Fruit fly (Drosophila melanogaster) whole organism, pupa: ENCODE data around the gene Fst.

Experiments used
- CG10348 ChIP-seq: fragments of 200-800 bp; sonication (Bioruptor generic); IDR thresholded peaks from 2 replicates; pipeline ENCODE4 v1.3.6; 2022; ENCODE audit warnings: missing biosample characterization, missing genetic modification characterization
- CG12605 ChIP-seq: fragments of 200-800 bp; sonication (Bioruptor generic); IDR thresholded peaks from 2 replicates; pipeline ENCODE4 v1.3.6; 2022; ENCODE audit warnings: missing biosample characterization, missing genetic modification characterization
- CG13204 ChIP-seq: fragments of 200-800 bp; sonication (Bioruptor generic); optimal IDR thresholded peaks from 2 replicates; lab custom pipeline; 2018; ENCODE audit warnings: missing biosample characterization, mild to moderate bottlenecking, missing genetic modification characterization, moderate library complexity
- CG14655 ChIP-seq: fragments of 200-800 bp; sonication (Bioruptor generic); optimal IDR thresholded peaks from 3 replicates; lab custom pipeline; 2017; ENCODE audit warnings: mild to moderate bottlenecking, missing biosample characterization, missing genetic modification reagents, missing genetic modification characterization
- CG15710 ChIP-seq: fragments of 200-800 bp; sonication (Bioruptor generic); optimal IDR thresholded peaks from 2 replicates; lab custom pipeline; 2018; ENCODE audit warnings: missing biosample characterization, mild to moderate bottlenecking, missing genetic modification characterization, moderate library complexity
- CG17806 ChIP-seq: fragments of 200-800 bp; sonication (Bioruptor generic); optimal IDR thresholded peaks from 2 replicates; lab custom pipeline; 2018; ENCODE audit warnings: missing biosample characterization, mild to moderate bottlenecking, missing genetic modification characterization, moderate library complexity
- CG32121 ChIP-seq: fragments of 200-800 bp; sonication (Bioruptor generic); IDR thresholded peaks from 2 replicates; pipeline ENCODE4 v1.3.6; 2022; ENCODE audit warnings: missing biosample characterization, missing genetic modification characterization
- CG34367 ChIP-seq: fragments of 200-800 bp; sonication (Bioruptor generic); optimal IDR thresholded peaks from 2 replicates; lab custom pipeline; 2018; ENCODE audit warnings: missing biosample characterization, mild to moderate bottlenecking, missing genetic modification characterization
- CG4496 ChIP-seq: fragments of 200-800 bp; sonication (Bioruptor generic); IDR thresholded peaks from 3 replicates; pipeline ENCODE4 v1.3.6; 2022; ENCODE audit warnings: missing biosample characterization, missing genetic modification characterization
- CG8159 ChIP-seq: fragments of 200-800 bp; sonication (Bioruptor generic); optimal IDR thresholded peaks from 3 replicates; lab custom pipeline; 2018; ENCODE audit warnings: missing biosample characterization, mild to moderate bottlenecking, missing genetic modification characterization, moderate library complexity
- CG8301 ChIP-seq: fragments of 200-800 bp; sonication (Bioruptor generic); optimal IDR thresholded peaks from 2 replicates; lab custom pipeline; 2018; ENCODE audit warnings: missing biosample characterization, mild to moderate bottlenecking, missing genetic modification characterization
- CG9948 ChIP-seq: fragments of 200-800 bp; sonication (Bioruptor generic); optimal IDR thresholded peaks from 2 replicates; lab custom pipeline; 2018; ENCODE audit warnings: missing biosample characterization, mild to moderate bottlenecking, missing genetic modification characterization, moderate library complexity
- D1 ChIP-seq: fragments of 200-800 bp; sonication (Bioruptor generic); optimal IDR thresholded peaks from 2 replicates; lab custom pipeline; 2018; ENCODE audit warnings: missing biosample characterization, mild to moderate bottlenecking, missing genetic modification characterization, moderate library complexity
- EcR ChIP-seq: fragments of 200-800 bp; sonication (Bioruptor generic); optimal IDR thresholded peaks from 3 replicates; lab custom pipeline; 2019; ENCODE audit warnings: missing biosample characterization, missing genetic modification characterization, mild to moderate bottlenecking, moderate library complexity, missing genetic modification reagents
- Ets98B ChIP-seq: fragments of 200-800 bp; sonication (Bioruptor generic); IDR thresholded peaks from 2 replicates; pipeline ENCODE4 v1.3.6; 2022; ENCODE audit warnings: missing biosample characterization, missing genetic modification characterization
- Pif1A ChIP-seq: fragments of 200-800 bp; sonication (Bioruptor generic); optimal IDR thresholded peaks from 3 replicates; lab custom pipeline; 2016; ENCODE audit warnings: missing biosample characterization, missing genetic modification characterization
- Pif1B ChIP-seq: fragments of 200-800 bp; sonication (Bioruptor generic); optimal IDR thresholded peaks from 3 replicates; lab custom pipeline; 2016; ENCODE audit warnings: missing biosample characterization, missing genetic modification characterization
- Snoo ChIP-seq: fragments of 200-800 bp; sonication (Bioruptor generic); optimal IDR thresholded peaks from 3 replicates; lab custom pipeline; 2017; ENCODE audit warnings: missing biosample characterization, mild to moderate bottlenecking, missing genetic modification characterization, inconsistent platforms
- fd96Ca ChIP-seq: fragments of 200-800 bp; sonication (Bioruptor generic); IDR thresholded peaks from 3 replicates; pipeline ENCODE4 v1.3.6; 2022; ENCODE audit warnings: missing biosample characterization, missing genetic modification characterization
- gl ChIP-seq: fragments of 200-800 bp; sonication (Bioruptor generic); optimal IDR thresholded peaks from 2 replicates; lab custom pipeline; 2018; ENCODE audit warnings: missing biosample characterization, mild to moderate bottlenecking, missing genetic modification characterization
- rn ChIP-seq: fragments of 200-800 bp; sonication (Bioruptor generic); IDR thresholded peaks from 2 replicates; pipeline ENCODE4 v1.3.6; 2022; ENCODE audit warnings: missing biosample characterization, missing genetic modification characterization

Gene Fst

DNA sequence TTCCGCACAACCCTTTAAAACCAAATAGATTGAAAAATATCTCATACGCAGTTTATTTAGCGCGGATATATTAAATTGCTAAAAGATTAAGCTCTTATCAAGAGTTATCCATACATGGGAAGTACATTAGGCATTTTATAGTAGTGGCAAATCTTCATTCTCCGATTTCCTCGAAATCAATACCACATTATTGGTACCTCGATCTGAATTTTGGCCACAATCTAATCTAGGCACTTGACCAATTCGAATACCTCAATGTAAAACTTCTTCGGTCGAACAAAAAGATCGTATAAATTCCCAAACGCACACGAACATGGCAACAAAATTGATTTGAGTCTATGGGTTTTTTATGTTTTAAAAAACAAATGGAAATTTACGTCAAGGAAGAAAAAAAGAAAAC lies 2.0 kb downstream of the Fst start:
- TF ChIP-seq CG17806 (tag; lab: Kevin White, UChicago): no peak
- no peak for TF ChIP-seq gl
- TF ChIP-seq Pif1A: no peak
- no peak for TF ChIP-seq CG10348 (GFP tag; lab: Robert Waterston, UW)
- no peak for TF ChIP-seq D1 (tag; lab: Kevin White, UChicago)
- no peak for TF ChIP-seq CG14655 (GFP tag; lab: Kevin White, UChicago)
- no peak for TF ChIP-seq CG34367
- TF ChIP-seq CG4496 (GFP tag; lab: Robert Waterston, UW): no peak
- TF ChIP-seq Ets98B (GFP tag; lab: Robert Waterston, UW): no peak
- TF ChIP-seq Pif1B: no peak
- TF ChIP-seq CG12605 (GFP tag; lab: Robert Waterston, UW): no peak
- no peak for TF ChIP-seq CG32121 (GFP tag; lab: Robert Waterston, UW)
- TF ChIP-seq Snoo (tag; lab: Kevin White, UChicago): no peak
- TF ChIP-seq fd96Ca (GFP tag; lab: Robert Waterston, UW): no peak

DNA sequence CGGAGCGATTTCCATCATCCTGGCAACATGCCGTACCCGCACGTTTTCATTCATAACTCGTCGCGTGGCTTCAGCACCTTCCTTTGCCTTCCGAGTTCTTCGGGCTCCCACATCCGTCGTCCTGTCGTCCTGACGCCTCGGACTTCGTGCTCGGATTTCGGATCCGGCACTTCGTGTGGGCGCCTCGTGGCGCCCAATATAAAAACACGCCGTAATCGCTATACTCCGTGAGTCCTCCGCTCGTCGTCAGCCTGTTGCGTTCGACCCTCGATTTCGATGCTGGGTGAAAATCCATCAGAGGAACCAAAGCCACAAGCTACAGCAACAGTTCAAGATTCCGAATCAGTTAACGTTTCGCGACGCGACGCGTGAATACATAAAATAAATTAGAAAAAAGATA lies 5.6 kb downstream of the Fst start:
- TF ChIP-seq gl (no peak), D1 (tag; lab: Kevin White, UChicago) (no peak), rn (GFP tag; lab: Robert Waterston, UW) (no peak), Snoo (tag; lab: Kevin White, UChicago) (no peak), Pif1B (no peak), CG10348 (GFP tag; lab: Robert Waterston, UW) (no peak), CG17806 (tag; lab: Kevin White, UChicago) (no peak), EcR (GFP tag; lab: Kevin White, UChicago) (no peak), Pif1A (no peak), CG32121 (GFP tag; lab: Robert Waterston, UW) (no peak), CG14655 (GFP tag; lab: Kevin White, UChicago) (no peak), CG8301 (tag; lab: Kevin White, UChicago) (no peak), CG12605 (GFP tag; lab: Robert Waterston, UW) (no peak), CG34367 (no peak), CG8159 (tag; lab: Kevin White, UChicago) (no peak)
- TF ChIP-seq, all 21 proteins: peak for 0

DNA sequence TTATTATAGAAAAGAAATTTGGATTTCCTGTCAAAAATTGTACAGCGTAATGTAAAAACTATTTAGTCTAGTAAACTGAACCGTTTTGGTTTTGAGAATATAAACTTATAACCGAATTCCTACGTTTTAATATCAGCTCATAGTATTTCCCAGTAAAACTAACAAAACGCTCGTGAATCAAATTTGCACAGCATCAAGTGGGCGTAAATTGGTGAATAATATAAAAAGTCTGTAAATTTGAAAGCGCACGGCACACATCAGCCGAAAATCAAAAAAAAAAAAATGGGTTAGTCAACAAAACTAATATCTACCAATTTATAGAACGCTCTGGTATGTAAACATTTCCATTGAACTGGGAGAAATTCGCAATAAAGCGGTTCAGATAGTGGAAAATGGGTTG lies 8.1 kb downstream of the Fst start, which contains the start of gene Dh44:
Gene Dh44 (plus strand): TSS at position 301 of the 400 bp plus-strand sequence.
- TF ChIP-seq CG14655 (GFP tag; lab: Kevin White, UChicago): no peak
- TF ChIP-seq Pif1B: no peak
- TF ChIP-seq gl: no peak
- no peak for TF ChIP-seq CG13204 (GFP tag; lab: Kevin White, UChicago)
- TF ChIP-seq fd96Ca (GFP tag; lab: Robert Waterston, UW): no peak

DNA sequence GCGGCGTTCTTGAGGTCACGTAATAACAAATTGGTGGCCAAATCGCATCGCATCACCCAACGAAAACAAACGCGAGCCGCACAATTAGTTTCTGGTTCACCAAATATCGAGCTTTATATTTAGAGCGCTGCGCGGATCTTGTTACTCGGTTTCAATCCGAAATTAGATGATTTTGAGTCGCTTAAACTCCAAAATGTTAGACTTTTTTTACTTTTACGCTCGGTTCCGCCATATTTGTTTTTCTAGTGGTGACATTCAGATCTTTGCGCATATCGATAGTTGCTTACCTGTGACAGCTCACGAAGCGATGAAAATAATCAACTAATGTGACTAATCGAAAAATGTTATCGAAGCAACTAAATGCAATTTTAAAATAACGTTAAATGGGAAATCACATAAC lies 8.6 kb downstream of the Fst start, which contains the start of gene Scm:
Gene Scm (minus strand): TSS at position 251 of the 400 bp plus-strand sequence.
- no peak for TF ChIP-seq rn (GFP tag; lab: Robert Waterston, UW)
- TF ChIP-seq CG32121 (GFP tag; lab: Robert Waterston, UW): no peak; the same call in 1 of the 2 replicates
- TF ChIP-seq gl: no peak
- no peak for TF ChIP-seq Pif1B
- TF ChIP-seq CG34367: no peak
- TF ChIP-seq Ets98B (GFP tag; lab: Robert Waterston, UW): no peak; the same call in 1 of the 2 replicates
- TF ChIP-seq CG4496 (GFP tag; lab: Robert Waterston, UW): no peak
- no peak for TF ChIP-seq Pif1A
- TF ChIP-seq D1 (tag; lab: Kevin White, UChicago): no peak
- TF ChIP-seq CG17806 (tag; lab: Kevin White, UChicago): no peak
- no peak for TF ChIP-seq CG9948 (tag; lab: Kevin White, UChicago)
- TF ChIP-seq Snoo (tag; lab: Kevin White, UChicago): no peak
- TF ChIP-seq CG15710 (tag; lab: Kevin White, UChicago): no peak
- TF ChIP-seq CG8159 (tag; lab: Kevin White, UChicago): no peak
- TF ChIP-seq CG14655 (GFP tag; lab: Kevin White, UChicago): no peak

dm6 chr3R:9632110-9632921 lies 13.6 kb downstream of the Fst start:
- TF ChIP-seq CG15710 (tag; lab: Kevin White, UChicago) (no peak), CG14655 (GFP tag; lab: Kevin White, UChicago) (no peak), CG8301 (tag; lab: Kevin White, UChicago) (no peak), rn (GFP tag; lab: Robert Waterston, UW) (no peak), CG13204 (GFP tag; lab: Kevin White, UChicago) (no peak), fd96Ca (GFP tag; lab: Robert Waterston, UW) (no peak), Ets98B (GFP tag; lab: Robert Waterston, UW) (no peak), CG32121 (GFP tag; lab: Robert Waterston, UW) (no peak), CG8159 (tag; lab: Kevin White, UChicago) (no peak), D1 (tag; lab: Kevin White, UChicago) (no peak), CG34367 (no peak), EcR (GFP tag; lab: Kevin White, UChicago) (no peak), CG10348 (GFP tag; lab: Robert Waterston, UW) (no peak), Snoo (tag; lab: Kevin White, UChicago) (no peak), CG12605 (GFP tag; lab: Robert Waterston, UW) (no peak), Pif1A (no peak), gl (no peak), CG9948 (tag; lab: Kevin White, UChicago) (no peak), CG17806 (tag; lab: Kevin White, UChicago) (no peak)
